Fruit fly (Drosophila melanogaster): ENCODE measurements around the gene Ran.

Gene Ran

DNA sequence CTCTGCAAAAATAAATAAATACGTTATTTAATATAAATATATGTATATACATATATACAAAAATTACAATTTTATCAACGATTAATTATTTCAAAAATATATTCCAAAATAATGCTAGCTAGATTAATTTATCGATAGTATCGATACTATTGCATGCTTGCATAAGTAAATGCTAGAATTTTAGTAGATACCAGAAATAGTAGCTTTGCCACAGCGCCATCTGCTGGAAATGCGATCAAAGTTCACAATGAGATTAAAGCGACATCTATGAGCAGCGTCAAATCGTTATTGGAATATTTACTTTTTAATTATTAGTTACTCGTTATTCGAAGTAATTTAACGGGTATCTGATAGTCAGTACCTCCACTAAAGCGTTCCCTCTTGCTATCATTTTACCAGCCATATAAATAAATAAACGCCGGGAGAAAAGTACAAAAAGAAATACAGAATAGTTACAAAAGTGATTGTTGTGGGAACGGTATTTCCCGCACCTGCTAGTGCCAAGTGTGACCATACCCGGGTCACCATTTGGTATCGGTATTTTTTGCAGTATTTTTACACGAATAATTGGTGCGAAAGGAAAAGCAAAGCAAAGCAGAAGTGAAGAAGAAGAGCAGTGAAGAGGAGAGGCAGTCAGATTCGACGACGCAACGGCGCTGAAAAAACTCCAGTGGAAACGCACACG is 5.5 kb upstream of the Ran start, which contains the start of the genes rtv and Dlic (continued):
- TF ChIP-seq CG14050 (GFP tag; IDR thresholded peaks at IDR 0.05) (no peak), zfh2 (GFP tag; optimal IDR thresholded peaks at IDR 0.05) (no peak), Six4 (GFP tag; optimal IDR thresholded peaks at IDR 0.05) (no peak), aop (GFP tag; IDR thresholded peaks at IDR 0.05) (no peak), CG2678 (tag; optimal IDR thresholded peaks at IDR 0.05) (peak; percentile 3), her (GFP tag; optimal IDR thresholded peaks at IDR 0.05) (no peak), bowl (GFP tag; IDR thresholded peaks at IDR 0.05) (no peak), CG30403 (GFP tag; optimal IDR thresholded peaks at IDR 0.05) (peak; percentile 54), oc (tag; optimal IDR thresholded peaks at IDR 0.05) (no peak), unpg (GFP tag; optimal IDR thresholded peaks at IDR 0.05) (peak; percentile 1), dmrt99B (tag; optimal IDR thresholded peaks at IDR 0.05) (no peak), CG15601 (tag; optimal IDR thresholded peaks at IDR 0.05) (no peak), CG17829 (tag; optimal IDR thresholded peaks at IDR 0.05) (peak; percentile 45), CG17328 (GFP tag; IDR thresholded peaks at IDR 0.05) (no peak), fd3F (GFP tag; optimal IDR thresholded peaks at IDR 0.05) (no peak), Atf3 (GFP tag; optimal IDR thresholded peaks at IDR 0.05) (peak; percentile 32), CG11456 (GFP tag; IDR thresholded peaks at IDR 0.05) (peak; percentile 73; the same call in 2 of the 3 replicates), CG2116 (GFP tag; optimal IDR thresholded peaks at IDR 0.05) (peak; percentile 67), shn (GFP tag; optimal IDR thresholded peaks at IDR 0.05) (peak; percentile 2), CG2129 (GFP tag; IDR thresholded peaks at IDR 0.05; ENCODE audit: partially characterized antibody) (peak; percentile 76), CG1603 (tag; optimal IDR thresholded peaks at IDR 0.05) (peak; percentile 23), Sry-δ (GFP tag; optimal IDR thresholded peaks at IDR 0.05) (peak; percentile 43), Abd-B (GFP tag; optimal IDR thresholded peaks at IDR 0.05) (peak; percentile 25), pita (GFP tag; optimal IDR thresholded peaks at IDR 0.05) (peak; percentile 8), wdn (GFP tag; IDR thresholded peaks at IDR 0.05) (no peak), sna (GFP tag; IDR thresholded peaks at IDR 0.05; ENCODE audit: partially characterized antibody) (peak; percentile 73; the same call in 1 of the 2 replicates), CG10462 (GFP tag; optimal IDR thresholded peaks at IDR 0.05) (peak; percentile 35), CG5245 (GFP tag; optimal IDR thresholded peaks at IDR 0.05) (peak; percentile 32), CG8290 (GFP tag; optimal IDR thresholded peaks at IDR 0.05) (peak; percentile 52), CG8290 (tag; optimal IDR thresholded peaks at IDR 0.05) (peak; percentile 17 to 23), CG34376 (GFP tag; optimal IDR thresholded peaks at IDR 0.05) (no peak), Nf-YB (GFP tag; optimal IDR thresholded peaks at IDR 0.05) (no peak), HLH4C (GFP tag; IDR thresholded peaks at IDR 0.05; ENCODE audit: partially characterized antibody) (peak; percentile 62), mirr (GFP tag; optimal IDR thresholded peaks at IDR 0.05) (no peak), CG14710 (tag; optimal IDR thresholded peaks at IDR 0.05) (peak; percentile 63), CG12155 (GFP tag; optimal IDR thresholded peaks at IDR 0.05) (peak; percentile 91), CG2712 (tag; optimal IDR thresholded peaks at IDR 0.05) (peak; percentile 65), Hmr (GFP tag; optimal IDR thresholded peaks at IDR 0.05) (peak; percentile 56), CG4404 (GFP tag; IDR thresholded peaks at IDR 0.05) (no peak), HLH3B (GFP tag; IDR thresholded peaks at IDR 0.05) (no peak), Pdp1 (GFP tag; optimal IDR thresholded peaks at IDR 0.05) (peak; percentile 13 to 95), ato (GFP tag; IDR thresholded peaks at IDR 0.05; ENCODE audit: partially characterized antibody) (no peak), Dp (GFP tag; optimal IDR thresholded peaks at IDR 0.05) (peak; percentile 50), CG15479 (GFP tag; optimal IDR thresholded peaks at IDR 0.05) (no peak), CG10274 (GFP tag; optimal IDR thresholded peaks at IDR 0.05) (no peak), NC2β (GFP tag; optimal IDR thresholded peaks at IDR 0.05) (peak; percentile 11), CG12744 (GFP tag; optimal IDR thresholded peaks at IDR 0.05) (no peak), stwl (tag; optimal IDR thresholded peaks at IDR 0.05) (peak; percentile 49), CG16863 (GFP tag; optimal IDR thresholded peaks at IDR 0.05) (peak; percentile 29), dimm (GFP tag; IDR thresholded peaks at IDR 0.05) (no peak)

Data from whole organism, embryonic.